Fruit fly (Drosophila melanogaster) whole organism, embryonic: ENCODE data around the gene mRRF1.

Experiments
- Awh ChIP-seq: fragments of 200-800 bp; sonication (Bioruptor generic); IDR thresholded peaks from 2 replicates; pipeline ENCODE4, ENCODE4 v1.3.6; 2022; ENCODE audit warnings: missing biosample characterization, missing genetic modification characterization
- Bgb ChIP-seq: fragments of 200-800 bp; sonication (Bioruptor generic); IDR thresholded peaks from 2 replicates; pipeline ENCODE4 v1.3.6; 2022; ENCODE audit warnings: missing biosample characterization, missing genetic modification characterization; ENCODE audit not compliant: partially characterized antibody
- CG11093 ChIP-seq: fragments of 200-800 bp; sonication (Bioruptor generic); IDR thresholded peaks from 3 replicates; pipeline ENCODE4 v1.3.6; 2022; ENCODE audit warnings: missing biosample characterization, missing genetic modification characterization
- CG12104 ChIP-seq: fragments of 200-800 bp; sonication (Bioruptor generic); optimal IDR thresholded peaks from 3 replicates; lab custom pipeline; 2016; ENCODE audit warnings: missing biosample characterization, missing genetic modification characterization
- CG13894 ChIP-seq: fragments of 200-800 bp; sonication (Bioruptor generic); optimal IDR thresholded peaks from 3 replicates; lab custom pipeline; 2018; ENCODE audit warnings: missing biosample characterization, mild to moderate bottlenecking, missing genetic modification characterization, moderate library complexity
- CG14441 ChIP-seq: fragments of 200-800 bp; sonication (Bioruptor generic); IDR thresholded peaks from 2 replicates; pipeline ENCODE4 v1.3.6; 2022; ENCODE audit warnings: missing biosample characterization, missing genetic modification characterization
- CG14860 ChIP-seq: fragments of 200-800 bp; sonication (Bioruptor generic); IDR thresholded peaks from 3 replicates; pipeline ENCODE4 v1.3.6; 2022; ENCODE audit warnings: missing biosample characterization, missing genetic modification characterization; ENCODE audit not compliant: partially characterized antibody
- CG14965 ChIP-seq: fragments of 200-800 bp; sonication (Bioruptor generic); optimal IDR thresholded peaks from 2 replicates; lab custom pipeline; 2016; ENCODE audit warnings: missing biosample characterization, missing genetic modification characterization, borderline replicate concordance
- CG1603 ChIP-seq: fragments of 200-800 bp; sonication (Bioruptor generic); optimal IDR thresholded peaks from 2 replicates; lab custom pipeline; 2019; ENCODE audit warnings: missing biosample characterization, mild to moderate bottlenecking, missing genetic modification characterization, moderate library complexity
- CG16813 ChIP-seq: fragments of 200-800 bp; sonication (Bioruptor generic); IDR thresholded peaks from 3 replicates; pipeline ENCODE4 v1.3.6; 2022; ENCODE audit warnings: missing biosample characterization, missing genetic modification characterization; ENCODE audit not compliant: partially characterized antibody
- CG30403 ChIP-seq: fragments of 200-800 bp; sonication (Bioruptor generic); optimal IDR thresholded peaks from 3 replicates; lab custom pipeline; 2016; ENCODE audit warnings: missing biosample characterization, missing genetic modification characterization
- CG33213 ChIP-seq: fragments of 200-800 bp; sonication (Bioruptor generic); optimal IDR thresholded peaks from 3 replicates; lab custom pipeline; 2016; ENCODE audit warnings: missing biosample characterization, missing genetic modification characterization
- CG34224 ChIP-seq: fragments of 200-800 bp; sonication (Bioruptor generic); IDR thresholded peaks from 3 replicates; pipeline ENCODE4 v1.3.6; 2022; ENCODE audit warnings: missing biosample characterization, missing genetic modification characterization; ENCODE audit not compliant: partially characterized antibody
- CG34422 ChIP-seq: fragments of 200-800 bp; sonication (Bioruptor generic); IDR thresholded peaks from 3 replicates; pipeline ENCODE4 v1.3.6; 2022; ENCODE audit warnings: missing biosample characterization, missing genetic modification characterization
- CG7928 ChIP-seq: fragments of 200-800 bp; sonication (Bioruptor generic); optimal IDR thresholded peaks from 2 replicates; lab custom pipeline; 2017; ENCODE audit warnings: missing biosample characterization, mild to moderate bottlenecking, missing genetic modification characterization
- CG8281 ChIP-seq: fragments of 200-800 bp; sonication (Bioruptor generic); optimal IDR thresholded peaks from 2 replicates; lab custom pipeline; 2018; ENCODE audit warnings: missing biosample characterization, mild to moderate bottlenecking, missing genetic modification characterization, moderate library complexity
- CG8478 ChIP-seq: fragments of >200 bp; optimal IDR thresholded peaks from 2 replicates; lab custom pipeline; 2018
- CG9437 ChIP-seq: fragments of 200-800 bp; sonication (Bioruptor generic); optimal IDR thresholded peaks from 2 replicates; lab custom pipeline; 2018; ENCODE audit warnings: missing biosample characterization, mild to moderate bottlenecking, missing genetic modification characterization
- CkIIα-i1 ChIP-seq: fragments of 200-800 bp; sonication (Bioruptor generic); IDR thresholded peaks from 2 replicates; pipeline ENCODE4 v1.3.6; 2022; ENCODE audit warnings: missing biosample characterization, missing genetic modification characterization
- CoRest ChIP-seq: fragments of 200-800 bp; sonication (Bioruptor generic); optimal IDR thresholded peaks from 3 replicates; lab custom pipeline; 2018; ENCODE audit warnings: missing biosample characterization, mild to moderate bottlenecking, missing genetic modification characterization, moderate library complexity
- Ets65A ChIP-seq: fragments of 200-800 bp; sonication (Bioruptor generic); peaks from one replicate; lab custom pipeline; 2016; ENCODE audit warnings: missing biosample characterization, missing genetic modification characterization
- Ets97D ChIP-seq: fragments of 200-800 bp; sonication (Bioruptor generic); optimal IDR thresholded peaks from 3 replicates; lab custom pipeline; 2016; ENCODE audit warnings: missing biosample characterization, missing genetic modification characterization
- Fer3 ChIP-seq: fragments of 200-800 bp; sonication (Bioruptor generic); optimal IDR thresholded peaks from 2 replicates; lab custom pipeline; 2018; ENCODE audit warnings: missing biosample characterization, mild to moderate bottlenecking, missing genetic modification characterization, moderate library complexity
- Gug ChIP-seq: fragments of 200-800 bp; sonication (Bioruptor generic); IDR thresholded peaks from 4 replicates; pipeline ENCODE4 v1.3.6; 2022; ENCODE audit warnings: missing biosample characterization, missing genetic modification characterization
- Nf-YA ChIP-seq: fragments of 200-800 bp; sonication (Bioruptor generic); IDR thresholded peaks from 2 replicates; pipeline ENCODE4 v1.3.6; 2022; ENCODE audit warnings: missing biosample characterization, missing genetic modification characterization
- Scr ChIP-seq: fragments of 200-800 bp; sonication (Bioruptor generic); IDR thresholded peaks from 2 replicates; pipeline ENCODE4 v1.3.6; 2022; ENCODE audit warnings: missing biosample characterization, missing genetic modification characterization; ENCODE audit not compliant: partially characterized antibody
- Xbp1 ChIP-seq: fragments of 200-800 bp; sonication (Bioruptor generic); optimal IDR thresholded peaks from 3 replicates; lab custom pipeline; 2016; ENCODE audit warnings: missing biosample characterization, mild to moderate bottlenecking, missing genetic modification characterization
- al ChIP-seq: fragments of 200-800 bp; sonication (Bioruptor generic); IDR thresholded peaks from 2 replicates; pipeline ENCODE4 v1.3.6; 2022; ENCODE audit warnings: missing biosample characterization, missing genetic modification characterization
- amos ChIP-seq: fragments of 200-800 bp; sonication (Bioruptor generic); IDR thresholded peaks from 2 replicates; pipeline ENCODE4 v1.3.6; 2022; ENCODE audit warnings: missing biosample characterization, missing genetic modification characterization; ENCODE audit not compliant: partially characterized antibody
- ato ChIP-seq: fragments of 200-800 bp; sonication (Bioruptor generic); IDR thresholded peaks from 2 replicates; pipeline ENCODE4 v1.3.6; 2022; ENCODE audit warnings: missing biosample characterization, missing genetic modification characterization; ENCODE audit not compliant: partially characterized antibody
- chinmo ChIP-seq: fragments of 200-800 bp; sonication (Bioruptor generic); IDR thresholded peaks from 4 replicates; pipeline ENCODE4 v1.3.6; 2022; ENCODE audit warnings: missing biosample characterization, missing genetic modification characterization; ENCODE audit not compliant: partially characterized antibody
- dmrt11E ChIP-seq: fragments of 200-800 bp; sonication (Bioruptor generic); optimal IDR thresholded peaks from 3 replicates; lab custom pipeline; 2018; ENCODE audit warnings: missing biosample characterization, mild to moderate bottlenecking, missing genetic modification characterization, moderate library complexity
- fru ChIP-seq: fragments of >200 bp; optimal IDR thresholded peaks from 2 replicates; lab custom pipeline; 2017
- hb ChIP-seq: fragments of 200-800 bp; sonication (Bioruptor generic); IDR thresholded peaks from 3 replicates; pipeline ENCODE4 v1.3.6; 2022; ENCODE audit warnings: missing biosample characterization, missing genetic modification characterization; ENCODE audit not compliant: partially characterized antibody
- mam ChIP-seq: fragments of 200-800 bp; sonication (Bioruptor generic); optimal IDR thresholded peaks from 3 replicates; lab custom pipeline; 2016; ENCODE audit warnings: missing biosample characterization, missing genetic modification characterization
- nmo ChIP-seq: fragments of 200-800 bp; sonication (Bioruptor generic); optimal IDR thresholded peaks from 2 replicates; lab custom pipeline; 2018; ENCODE audit warnings: missing biosample characterization, mild to moderate bottlenecking, missing genetic modification characterization, moderate library complexity
- slp2 ChIP-seq: fragments of 200-800 bp; sonication (Bioruptor generic); optimal IDR thresholded peaks from 2 replicates; lab custom pipeline; 2016; ENCODE audit warnings: missing biosample characterization, missing genetic modification characterization
- tin ChIP-seq: fragments of 200-800 bp; sonication (Bioruptor generic); optimal IDR thresholded peaks from 3 replicates; lab custom pipeline; 2016; ENCODE audit warnings: missing biosample characterization, missing genetic modification characterization
- vfl ChIP-seq: fragments of 200-800 bp; sonication (Bioruptor generic); optimal IDR thresholded peaks from 2 replicates; lab custom pipeline; 2016; ENCODE audit warnings: missing biosample characterization, missing genetic modification characterization
- vvl ChIP-seq: fragments of 200-800 bp; sonication (Bioruptor generic); IDR thresholded peaks from 2 replicates; pipeline ENCODE4 v1.3.6; 2022; ENCODE audit warnings: missing biosample characterization, missing genetic modification characterization

The mRRF1 gene

dm6 chr3L:9402157-9402890, 38.2 kb downstream of the mRRF1 start, which contains the start of gene eIF4E1 (continued):
- TF ChIP-seq hb (GFP tag; lab: Robert Waterston, UW) (0 out of 3 replicates have a peak, but pooled peaks have one; percentile 62), CG8478 (lab: Kevin White, UChicago) (peak; percentile 86), tin (GFP tag; lab: Kevin White, UChicago) (no peak), CoRest (tag; lab: Kevin White, UChicago) (peak; percentile 61), CG16813 (GFP tag; lab: Robert Waterston, UW) (peak; percentile 82), Ets97D (GFP tag; lab: Kevin White, UChicago) (peak; percentile 96), CG30403 (GFP tag; lab: Kevin White, UChicago) (peak; percentile 7), ato (GFP tag; lab: Robert Waterston, UW) (peak; percentile 62), Gug (GFP tag; lab: Robert Waterston, UW) (peak; percentile 33; the same call in 1 of the 4 replicates), al (GFP tag; lab: Robert Waterston, UW) (no peak), vvl (peak; percentile 4; the same call in 1 of the 2 replicates), Ets65A (peak; percentile 89), Bgb (peak; percentile 86), CG34224 (GFP tag; lab: Robert Waterston, UW) (peak; percentile 58), CG14441 (GFP tag; lab: Robert Waterston, UW) (no peak), CG9437 (GFP tag; lab: Kevin White, UChicago) (peak; percentile 96), CG12104 (GFP tag; lab: Kevin White, UChicago) (no peak), CG14860 (GFP tag; lab: Robert Waterston, UW) (peak; percentile 36; the same call in 2 of the 3 replicates), vfl (GFP tag; lab: Kevin White, UChicago) (peak; percentile 28), amos (GFP tag; lab: Robert Waterston, UW) (peak; percentile 86), Scr (peak; percentile 76), CG11093 (GFP tag; lab: Robert Waterston, UW) (no peak), Nf-YA (GFP tag; lab: Robert Waterston, UW) (0 out of 2 replicates have a peak, but pooled peaks have one; percentile 5), CG1603 (tag; lab: Kevin White, UChicago) (peak; percentile 80), CG34422 (GFP tag; lab: Robert Waterston, UW) (peak; percentile 57; the same call in 2 of the 3 replicates), CG33213 (GFP tag; lab: Kevin White, UChicago) (peak; percentile 75), Fer3 (tag; lab: Kevin White, UChicago) (no peak), nmo (GFP tag; lab: Kevin White, UChicago) (peak; percentile 53), Awh (GFP tag; lab: Robert Waterston, UW) (no peak), fru (lab: Kevin White, UChicago) (no peak), mam (peak; percentile 60)

dm6 chr3L:9404497-9404896, 40.3 kb downstream of the mRRF1 start, which contains the start of gene Cpr67B:
Cpr67B (plus strand) TSS chr3L:9404797.
- TF ChIP-seq CG13894 (peak; percentile 43), CG14965 (GFP tag; lab: Kevin White, UChicago) (no peak), dmrt11E (tag; lab: Kevin White, UChicago) (no peak), CG8281 (tag; lab: Kevin White, UChicago) (no peak), slp2 (no peak), Xbp1 (GFP tag; lab: Kevin White, UChicago) (no peak), chinmo (GFP tag; lab: Robert Waterston, UW) (0 out of 4 replicates have a peak, but pooled peaks have one; percentile 15), CkIIα-i1 (GFP tag; lab: Robert Waterston, UW) (no peak), CG7928 (GFP tag; lab: Kevin White, UChicago) (no peak)
